Fruit fly (Drosophila melanogaster): ENCODE measurements around the gene D1.

The D1 gene

dm6 chr3R:9257616-9258015, 17.2 kb upstream of the D1 start, which contains the start of gene CG16736:
Gene CG16736 (minus strand): TSS chr3R:9257716.
- TF ChIP-seq Clk (GFP tag; optimal IDR thresholded peaks at IDR 0.05) (no peak), CG33017 (tag; optimal IDR thresholded peaks at IDR 0.05) (no peak), Hr96 (GFP tag; optimal IDR thresholded peaks at IDR 0.05) (no peak), CG7101 (tag; optimal IDR thresholded peaks at IDR 0.05) (no peak)

- no peak for TF ChIP-seq kay (GFP tag; ENCODE audit: borderline replicate concordance)
- TF ChIP-seq ovo (GFP tag; optimal IDR thresholded peaks at IDR 0.05), result no peak
- TF ChIP-seq cnc (optimal IDR thresholded peaks at IDR 0.05), result no peak
- no peak for TF ChIP-seq CG33017 (tag; optimal IDR thresholded peaks at IDR 0.05)
- TF ChIP-seq CG12768 (GFP tag; optimal IDR thresholded peaks at IDR 0.05), result no peak
- no peak for TF ChIP-seq Crg-1 (GFP tag; optimal IDR thresholded peaks at IDR 0.05)
- no peak for TF ChIP-seq CG7045 (GFP tag; optimal IDR thresholded peaks at IDR 0.05)
- TF ChIP-seq CG7101 (tag; optimal IDR thresholded peaks at IDR 0.05), result no peak
- no peak for TF ChIP-seq toe (GFP tag; optimal IDR thresholded peaks at IDR 0.05)
- TF ChIP-seq bab1 (GFP tag; optimal IDR thresholded peaks at IDR 0.05), result no peak
- TF ChIP-seq pad (GFP tag; optimal IDR thresholded peaks at IDR 0.05), result no peak
- no peak for TF ChIP-seq Hr96 (GFP tag; optimal IDR thresholded peaks at IDR 0.05)
- TF ChIP-seq CG5204 (GFP tag; optimal IDR thresholded peaks at IDR 0.05), result no peak
- no peak for TF ChIP-seq cic (GFP tag; optimal IDR thresholded peaks at IDR 0.05)
- TF ChIP-seq Clk (GFP tag; optimal IDR thresholded peaks at IDR 0.05), result no peak
- no peak for TF ChIP-seq CG1620 (GFP tag; optimal IDR thresholded peaks at IDR 0.05)
- TF ChIP-seq CG14711 (tag; optimal IDR thresholded peaks at IDR 0.05), result no peak
- no peak for TF ChIP-seq tj (GFP tag; optimal IDR thresholded peaks at IDR 0.05)
These were observed 14.3 kb upstream of the D1 start, which contains the start of gene CG16734 for dm6 chr3R:9254798-9255197. Gene CG16734 (plus strand): TSS chr3R:9255052.

- TF ChIP-seq Clk (GFP tag; optimal IDR thresholded peaks at IDR 0.05) (no peak), CG1620 (GFP tag; optimal IDR thresholded peaks at IDR 0.05) (no peak), ovo (GFP tag; optimal IDR thresholded peaks at IDR 0.05) (no peak), CG7101 (tag; optimal IDR thresholded peaks at IDR 0.05) (no peak), pad (GFP tag; optimal IDR thresholded peaks at IDR 0.05) (no peak), Mnt (GFP tag; optimal IDR thresholded peaks at IDR 0.05) (no peak), CG33017 (tag; optimal IDR thresholded peaks at IDR 0.05) (no peak), CG11617 (GFP tag; optimal IDR thresholded peaks at IDR 0.05) (no peak), CG14711 (tag; optimal IDR thresholded peaks at IDR 0.05) (no peak), CG5204 (GFP tag; optimal IDR thresholded peaks at IDR 0.05) (no peak), tj (GFP tag; optimal IDR thresholded peaks at IDR 0.05) (no peak), kay (GFP tag; ENCODE audit: borderline replicate concordance) (no peak), Crg-1 (GFP tag; optimal IDR thresholded peaks at IDR 0.05) (no peak), cnc (optimal IDR thresholded peaks at IDR 0.05) (no peak), CG12768 (GFP tag; optimal IDR thresholded peaks at IDR 0.05) (no peak), Hr96 (GFP tag; optimal IDR thresholded peaks at IDR 0.05) (no peak), cic (GFP tag; optimal IDR thresholded peaks at IDR 0.05) (no peak), toe (GFP tag; optimal IDR thresholded peaks at IDR 0.05) (no peak), bab1 (GFP tag; optimal IDR thresholded peaks at IDR 0.05) (no peak)
These were observed 11.1 kb upstream of the D1 start, which contains the start of gene St2 for dm6 chr3R:9251543-9251942. Gene St2 (plus strand): TSS chr3R:9251843.

dm6 chr3R:9250868-9251267, 10.4 kb upstream of the D1 start:
- TF ChIP-seq CG33017 (tag; optimal IDR thresholded peaks at IDR 0.05) (no peak), CG12768 (GFP tag; optimal IDR thresholded peaks at IDR 0.05) (no peak), CG14711 (tag; optimal IDR thresholded peaks at IDR 0.05) (no peak), CG1620 (GFP tag; optimal IDR thresholded peaks at IDR 0.05) (no peak), Hr96 (GFP tag; optimal IDR thresholded peaks at IDR 0.05) (no peak), tj (GFP tag; optimal IDR thresholded peaks at IDR 0.05) (no peak), Clk (GFP tag; optimal IDR thresholded peaks at IDR 0.05) (no peak), pad (GFP tag; optimal IDR thresholded peaks at IDR 0.05) (no peak)

- TF ChIP-seq Crg-1 (GFP tag; optimal IDR thresholded peaks at IDR 0.05), result no peak
- no peak for TF ChIP-seq toe (GFP tag; optimal IDR thresholded peaks at IDR 0.05)
- TF ChIP-seq pad (GFP tag; optimal IDR thresholded peaks at IDR 0.05), result no peak
- TF ChIP-seq cnc (optimal IDR thresholded peaks at IDR 0.05), result no peak
- no peak for TF ChIP-seq CG14711 (tag; optimal IDR thresholded peaks at IDR 0.05)
- TF ChIP-seq CG7101 (tag; optimal IDR thresholded peaks at IDR 0.05), result no peak
- no peak for TF ChIP-seq cic (GFP tag; optimal IDR thresholded peaks at IDR 0.05)
- TF ChIP-seq CG33017 (tag; optimal IDR thresholded peaks at IDR 0.05), result no peak
- TF ChIP-seq kay (GFP tag; ENCODE audit: borderline replicate concordance), result no peak
- no peak for TF ChIP-seq CG7045 (GFP tag; optimal IDR thresholded peaks at IDR 0.05)
- TF ChIP-seq CG5204 (GFP tag; optimal IDR thresholded peaks at IDR 0.05), result no peak
- TF ChIP-seq ovo (GFP tag; optimal IDR thresholded peaks at IDR 0.05), result no peak
- TF ChIP-seq Hr96 (GFP tag; optimal IDR thresholded peaks at IDR 0.05), result no peak
These were observed 9.2 kb upstream of the D1 start for dm6 chr3R:9249736-9250044.

- TF ChIP-seq Crg-1 (GFP tag; optimal IDR thresholded peaks at IDR 0.05) (no peak), cnc (optimal IDR thresholded peaks at IDR 0.05) (no peak)
These were observed 8.7 kb upstream of the D1 start for dm6 chr3R:9249025-9249735.

Measured in whole organism, adult.